Worm (Caenorhabditis elegans) whole organism, L3 larva: ENCODE results near the gene F49E8.7.

Source experiments
- R02D3.7 ChIP-seq: fragments of 150-350 bp; optimal IDR thresholded peaks from 2 replicates; lab custom pipeline; 2014; ENCODE audit warnings: missing biosample characterization, missing genetic modification characterization
- ZK546.5 ChIP-seq: sonication (generic microtip); optimal IDR thresholded peaks from 2 replicates; lab custom pipeline; 2017; ENCODE audit warnings: missing biosample characterization, missing genetic modification characterization
- aly-2 ChIP-seq: fragments of 150-350 bp; optimal IDR thresholded peaks from 2 replicates; lab custom pipeline; 2014; ENCODE audit warnings: missing biosample characterization, missing genetic modification characterization
- ama-1 ChIP-seq: fragments of 150-350 bp; optimal IDR thresholded peaks from 2 replicates; lab custom pipeline; 2018
- ceh-28 ChIP-seq: fragments of 150-350 bp; optimal IDR thresholded peaks from 2 replicates; lab custom pipeline; 2014; ENCODE audit warnings: missing biosample characterization, missing genetic modification reagents, missing genetic modification characterization
- ceh-9 ChIP-seq: sonication (generic microtip); optimal IDR thresholded peaks from 2 replicates; lab custom pipeline; 2018; ENCODE audit warnings: missing biosample characterization, missing genetic modification characterization
- egl-27 ChIP-seq: sonication (generic microtip); optimal IDR thresholded peaks from 4 replicates; lab custom pipeline; 2017; ENCODE audit warnings: missing biosample characterization, missing genetic modification reagents, missing genetic modification characterization
- elt-2 ChIP-seq: sonication (generic microtip); optimal IDR thresholded peaks from 2 replicates; lab custom pipeline; 2016; ENCODE audit warnings: missing genetic modification reagents, mild to moderate bottlenecking, missing genetic modification characterization, missing compliant biosample characterization
- elt-3 ChIP-seq, 3 experiments: fragments of 150-350 bp in 1 of 3; sonication (generic microtip) in 2 of 3; optimal IDR thresholded peaks; 2 replicates in 2 of 3; 4 replicates in 1 of 3; lab custom pipeline; 2014 to 2017; ENCODE audit warnings: missing biosample characterization in 3 of 3, missing genetic modification characterization in 3 of 3
- fkh-10 ChIP-seq: sonication (generic microtip); optimal IDR thresholded peaks from 2 replicates; lab custom pipeline; 2017; ENCODE audit warnings: missing biosample characterization, missing genetic modification reagents, missing genetic modification characterization
- fkh-2 ChIP-seq: fragments of 150-350 bp; optimal IDR thresholded peaks from 2 replicates; lab custom pipeline; 2014; ENCODE audit warnings: missing biosample characterization, missing genetic modification reagents, missing genetic modification characterization
- jun-1 ChIP-seq: fragments of 150-350 bp; optimal IDR thresholded peaks from 2 replicates; lab custom pipeline; 2014; ENCODE audit warnings: missing biosample characterization, missing genetic modification reagents, missing genetic modification characterization
- lin-15B ChIP-seq: fragments of 150-350 bp; optimal IDR thresholded peaks from 2 replicates; lab custom pipeline; 2014; ENCODE audit warnings: missing biosample characterization, missing genetic modification characterization
- lin-39 ChIP-seq: fragments of 150-350 bp; optimal IDR thresholded peaks from 2 replicates; lab custom pipeline; 2018; ENCODE audit warnings: missing biosample characterization, missing genetic modification reagents, missing genetic modification characterization
- lsy-12 ChIP-seq: sonication (generic microtip); optimal IDR thresholded peaks from 2 replicates; lab custom pipeline; 2016; ENCODE audit warnings: mild to moderate bottlenecking, missing genetic modification characterization, missing compliant biosample characterization
- mml-1 ChIP-seq: fragments of 150-350 bp; sonication (generic microtip); optimal IDR thresholded peaks from 3 replicates; lab custom pipeline; 2014; ENCODE audit warnings: missing biosample characterization, missing genetic modification characterization
- nfya-1 ChIP-seq: sonication (generic microtip); optimal IDR thresholded peaks from 2 replicates; lab custom pipeline; 2017; ENCODE audit warnings: missing genetic modification characterization, mild to moderate bottlenecking, missing compliant biosample characterization, antibody characterized with exemption, moderate library complexity; ENCODE audit not compliant: insufficient read depth
- nhr-11 ChIP-seq: fragments of 150-350 bp; optimal IDR thresholded peaks from 2 replicates; lab custom pipeline; 2014; ENCODE audit warnings: missing biosample characterization, missing genetic modification characterization
- nhr-23 ChIP-seq: fragments of 150-350 bp; optimal IDR thresholded peaks from 2 replicates; lab custom pipeline; 2014; ENCODE audit warnings: missing biosample characterization, missing genetic modification reagents, missing genetic modification characterization
- nhr-28 ChIP-seq: fragments of 150-350 bp; optimal IDR thresholded peaks from 2 replicates; lab custom pipeline; 2014; ENCODE audit warnings: missing biosample characterization, missing genetic modification characterization
- nhr-43 ChIP-seq: sonication (generic microtip); optimal IDR thresholded peaks from 2 replicates; lab custom pipeline; 2016; ENCODE audit warnings: mild to moderate bottlenecking, missing genetic modification characterization, missing compliant biosample characterization; ENCODE audit not compliant: poor library complexity, severe bottlenecking
- nhr-67 ChIP-seq: fragments of 150-350 bp; optimal IDR thresholded peaks from 2 replicates; lab custom pipeline; 2014; ENCODE audit warnings: missing biosample characterization, missing genetic modification characterization
- nhr-76 ChIP-seq: fragments of 150-350 bp; sonication (generic microtip); optimal IDR thresholded peaks from 5 replicates; lab custom pipeline; 2014; ENCODE audit warnings: missing biosample characterization, missing genetic modification characterization
- nhr-77 ChIP-seq: fragments of 150-350 bp; optimal IDR thresholded peaks from 2 replicates; lab custom pipeline; 2014; ENCODE audit warnings: missing biosample characterization, missing genetic modification characterization
- pha-4 ChIP-seq: fragments of 150-350 bp; optimal IDR thresholded peaks from 2 replicates; lab custom pipeline; 2014; ENCODE audit warnings: missing biosample characterization, missing genetic modification reagents, missing genetic modification characterization
- pqm-1 ChIP-seq: fragments of 150-350 bp; optimal IDR thresholded peaks from 2 replicates; lab custom pipeline; 2017; ENCODE audit warnings: missing biosample characterization, missing genetic modification characterization, inconsistent platforms
- sea-2 ChIP-seq: fragments of 150-350 bp; sonication (generic microtip); optimal IDR thresholded peaks from 4 replicates; lab custom pipeline; 2014; ENCODE audit warnings: missing biosample characterization, missing genetic modification reagents, missing genetic modification characterization
- skn-1 ChIP-seq: fragments of 150-350 bp; optimal IDR thresholded peaks from 2 replicates; lab custom pipeline; 2014; ENCODE audit warnings: missing biosample characterization, missing genetic modification characterization
- snpc-4 ChIP-seq: fragments of 150-350 bp; optimal IDR thresholded peaks from 2 replicates; lab custom pipeline; 2014; ENCODE audit warnings: missing biosample characterization, missing genetic modification characterization
- unc-39 ChIP-seq: sonication (generic microtip); optimal IDR thresholded peaks from 4 replicates; lab custom pipeline; 2017; ENCODE audit warnings: missing biosample characterization, missing genetic modification characterization
- unc-62 ChIP-seq: fragments of 150-350 bp; sonication (generic microtip); optimal IDR thresholded peaks from 4 replicates; lab custom pipeline; 2014; ENCODE audit warnings: missing biosample characterization, missing genetic modification reagents, missing genetic modification characterization
- zag-1 ChIP-seq: fragments of 150-350 bp; optimal IDR thresholded peaks from 2 replicates; lab custom pipeline; 2014; ENCODE audit warnings: missing biosample characterization, missing genetic modification characterization
- ztf-11 ChIP-seq: fragments of 150-350 bp; optimal IDR thresholded peaks from 2 replicates; lab custom pipeline; 2014; ENCODE audit warnings: missing biosample characterization, missing genetic modification characterization
- ztf-4 ChIP-seq: fragments of 150-350 bp; optimal IDR thresholded peaks from 2 replicates; lab custom pipeline; 2014; ENCODE audit warnings: missing biosample characterization, missing genetic modification characterization

The F49E8.7 gene

ce11 chrIV:7554351-7554750 lies 1.8 kb downstream of the F49E8.7 start, which contains the start of gene F49E8.6:
Gene F49E8.6, minus strand, starts transcription at chrIV:7554667.
- TF ChIP-seq nhr-76 (tag; lab: Kevin White, UChicago) (no peak), pha-4 (tag; lab: Kevin White, UChicago) (peak; percentile 57), elt-3 (tag; optimal IDR thresholded peaks at IDR 0.05; lab: Kevin White, UChicago) (no peak), lin-15B (tag; lab: Kevin White, UChicago) (no peak), nfya-1 (peak; percentile 6), nhr-11 (tag; lab: Kevin White, UChicago) (no peak), nhr-23 (tag; lab: Kevin White, UChicago) (no peak), ceh-9 (no peak), mml-1 (tag; lab: Kevin White, UChicago) (no peak), unc-62 (no peak), lsy-12 (tag; lab: Kevin White, UChicago) (no peak), nhr-43 (tag; lab: Kevin White, UChicago) (no peak), ZK546.5 (tag; lab: Kevin White, UChicago) (no peak)

- peak; percentile 59 for TF ChIP-seq ama-1 (lab: Kevin White, UChicago)
- peak; percentile 41 for TF ChIP-seq snpc-4
- peak; percentile 26 for TF ChIP-seq ceh-28 (tag; lab: Kevin White, UChicago)
- no peak for TF ChIP-seq fkh-10 (GFP tag; lab: Kevin White, UChicago)
- TF ChIP-seq skn-1 (tag; lab: Kevin White, UChicago) = peak; percentile 21
- TF ChIP-seq pqm-1 (tag; lab: Kevin White, UChicago) = peak; percentile 70
- no peak for TF ChIP-seq R02D3.7 (tag; lab: Kevin White, UChicago)
- no peak for TF ChIP-seq sea-2
- TF ChIP-seq ztf-4 (tag; lab: Kevin White, UChicago) = no peak
- peak; percentile 93 for TF ChIP-seq nfya-1
- peak; percentile 65 for TF ChIP-seq jun-1
- TF ChIP-seq zag-1 = no peak
- peak; percentile 83 for TF ChIP-seq elt-2
- TF ChIP-seq pha-4 (tag; lab: Kevin White, UChicago) = peak; percentile 55
Observed at ce11 chrIV:7552958-7553553, 3.1 kb downstream of the F49E8.7 start, which contains the start of gene dif-1. Gene dif-1, minus strand, starts transcription at chrIV:7553008.

- no peak for TF ChIP-seq nhr-76 (tag; lab: Kevin White, UChicago)
- no peak for TF ChIP-seq ceh-9
- no peak for TF ChIP-seq aly-2 (tag; lab: Kevin White, UChicago)
- TF ChIP-seq nhr-23 (tag; lab: Kevin White, UChicago) = no peak
- no peak for TF ChIP-seq ama-1 (lab: Kevin White, UChicago)
- TF ChIP-seq unc-62 = no peak
- no peak for TF ChIP-seq skn-1 (tag; lab: Kevin White, UChicago)
- no peak for TF ChIP-seq nhr-77 (tag; lab: Kevin White, UChicago)
- no peak for TF ChIP-seq ZK546.5 (tag; lab: Kevin White, UChicago)
Observed at ce11 chrIV:7552100-7552499, 4.1 kb downstream of the F49E8.7 start.

- TF ChIP-seq elt-2 (peak; percentile 9), nhr-43 (tag; lab: Kevin White, UChicago) (peak; percentile 38), ztf-11 (tag; lab: Kevin White, UChicago) (no peak), unc-39 (tag; lab: Kevin White, UChicago) (no peak), nhr-28 (no peak)
Observed at ce11 chrIV:7551254-7551653, 4.9 kb downstream of the F49E8.7 start.

ce11 chrIV:7550445-7550844 lies 5.7 kb downstream of the F49E8.7 start, which contains the start of gene pam-1:
Gene pam-1, minus strand, starts transcription at chrIV:7550812.
- TF ChIP-seq nhr-67 (tag; lab: Kevin White, UChicago) (no peak), pqm-1 (tag; lab: Kevin White, UChicago) (peak; percentile 45)

ce11 chrIV:7549844-7550243 lies 6.3 kb downstream of the F49E8.7 start:
- TF ChIP-seq lin-39 (peak; percentile 54), lin-15B (tag; lab: Kevin White, UChicago) (peak; percentile 66), pqm-1 (tag; lab: Kevin White, UChicago) (peak; percentile 68), nhr-67 (tag; lab: Kevin White, UChicago) (no peak), pha-4 (tag; lab: Kevin White, UChicago) (peak; percentile 54), elt-2 (peak; percentile 70), nhr-23 (tag; lab: Kevin White, UChicago) (peak; percentile 27), egl-27 (peak; percentile 47), nfya-1 (peak; percentile 57), fkh-2 (no peak), skn-1 (tag; lab: Kevin White, UChicago) (peak; percentile 71)
